Fruit fly (Drosophila melanogaster) whole organism, prepupa: ENCODE measurements around the gene sud1.

ENCODE experiments used
- Blimp-1 ChIP-seq: fragments of 200-800 bp; sonication (Bioruptor generic); optimal IDR thresholded peaks from 3 replicates; lab custom pipeline; 2017; ENCODE audit warnings: missing biosample characterization, missing genetic modification characterization, mild to moderate bottlenecking, moderate library complexity, missing genetic modification reagents
- CG10631 ChIP-seq: fragments of 200-800 bp; sonication (Bioruptor generic); optimal IDR thresholded peaks from 2 replicates; lab custom pipeline; 2016; ENCODE audit warnings: missing biosample characterization, missing genetic modification characterization
- CG11762 ChIP-seq: fragments of 200-800 bp; sonication (Bioruptor generic); optimal IDR thresholded peaks from 3 replicates; lab custom pipeline; 2016; ENCODE audit warnings: missing biosample characterization, missing genetic modification characterization; ENCODE audit not compliant: insufficient read depth
- CG11902 ChIP-seq: fragments of 200-800 bp; sonication (Bioruptor generic); optimal IDR thresholded peaks from 3 replicates; lab custom pipeline; 2016; ENCODE audit warnings: missing biosample characterization, missing genetic modification characterization
- CG15336 ChIP-seq: fragments of 200-800 bp; sonication (Bioruptor generic); IDR thresholded peaks from 2 replicates; pipeline ENCODE4 v1.3.6; 2022; ENCODE audit warnings: missing biosample characterization, missing genetic modification characterization
- CG1621 ChIP-seq: fragments of 200-800 bp; sonication (Bioruptor generic); optimal IDR thresholded peaks from 3 replicates; lab custom pipeline; 2018; ENCODE audit warnings: missing biosample characterization, mild to moderate bottlenecking, missing genetic modification characterization
- CG16779 ChIP-seq: fragments of 200-800 bp; sonication (Bioruptor generic); optimal IDR thresholded peaks from 3 replicates; lab custom pipeline; 2017; ENCODE audit warnings: missing biosample characterization, mild to moderate bottlenecking, missing genetic modification characterization
- CG3032 ChIP-seq: fragments of 200-800 bp; optimal IDR thresholded peaks from 2 replicates; lab custom pipeline; 2019; ENCODE audit warnings: missing biosample characterization, mild to moderate bottlenecking, missing genetic modification characterization, moderate library complexity
- CG31627 ChIP-seq: fragments of 200-800 bp; sonication (Bioruptor generic); optimal IDR thresholded peaks from 3 replicates; lab custom pipeline; 2016; ENCODE audit warnings: missing biosample characterization, missing genetic modification characterization
- CG32006 ChIP-seq: fragments of 200-800 bp; sonication (Bioruptor generic); optimal IDR thresholded peaks from 3 replicates; lab custom pipeline; 2017; ENCODE audit warnings: missing biosample characterization, mild to moderate bottlenecking, missing genetic modification characterization
- CG34406 ChIP-seq: fragments of 200-800 bp; sonication (Bioruptor generic); optimal IDR thresholded peaks from 3 replicates; lab custom pipeline; 2016; ENCODE audit warnings: missing biosample characterization, missing genetic modification characterization
- CG3919 ChIP-seq: fragments of 200-800 bp; sonication (Bioruptor generic); optimal IDR thresholded peaks from 3 replicates; lab custom pipeline; 2016; ENCODE audit warnings: missing biosample characterization, missing genetic modification characterization
- CG4318 ChIP-seq: fragments of 200-800 bp; sonication (Bioruptor generic); optimal IDR thresholded peaks from 3 replicates; lab custom pipeline; 2017; ENCODE audit warnings: missing biosample characterization, mild to moderate bottlenecking, missing genetic modification characterization
- CG6163 ChIP-seq: fragments of 200-800 bp; sonication (Bioruptor generic); IDR thresholded peaks from 3 replicates; pipeline ENCODE4 v1.3.6; 2022; ENCODE audit warnings: missing biosample characterization, missing genetic modification characterization
- CG6276 ChIP-seq: fragments of 200-800 bp; sonication (Bioruptor generic); optimal IDR thresholded peaks from 2 replicates; lab custom pipeline; 2017; ENCODE audit warnings: missing biosample characterization, mild to moderate bottlenecking, missing genetic modification characterization
- CG6792 ChIP-seq: fragments of 200-800 bp; sonication (Bioruptor generic); optimal IDR thresholded peaks from 3 replicates; lab custom pipeline; 2016; ENCODE audit warnings: missing biosample characterization, missing genetic modification characterization
- CG6808 ChIP-seq: fragments of 200-800 bp; sonication (Bioruptor generic); optimal IDR thresholded peaks from 3 replicates; lab custom pipeline; 2017; ENCODE audit warnings: missing biosample characterization, missing genetic modification characterization, mild to moderate bottlenecking, moderate library complexity, missing genetic modification reagents
- CG6854 ChIP-seq: fragments of 200-800 bp; sonication (Bioruptor generic); optimal IDR thresholded peaks from 2 replicates; lab custom pipeline; 2017; ENCODE audit warnings: missing biosample characterization, mild to moderate bottlenecking, missing genetic modification characterization
- CG7368 ChIP-seq: fragments of 200-800 bp; sonication (Bioruptor generic); optimal IDR thresholded peaks from 3 replicates; lab custom pipeline; 2016; ENCODE audit warnings: missing biosample characterization, missing genetic modification characterization
- CG8119 ChIP-seq: fragments of 200-800 bp; sonication (Bioruptor generic); IDR thresholded peaks from 3 replicates; pipeline ENCODE4 v1.3.6; 2022; ENCODE audit warnings: missing biosample characterization, missing genetic modification characterization
- CG8319 ChIP-seq: fragments of 200-800 bp; sonication (Bioruptor generic); optimal IDR thresholded peaks from 3 replicates; lab custom pipeline; 2016; ENCODE audit warnings: missing biosample characterization, missing genetic modification characterization
- CG8632 ChIP-seq: fragments of 200-800 bp; sonication (Bioruptor generic); optimal IDR thresholded peaks from 3 replicates; lab custom pipeline; 2016; ENCODE audit warnings: missing biosample characterization, missing genetic modification characterization
- CG9139 ChIP-seq: fragments of 200-800 bp; sonication (Bioruptor generic); optimal IDR thresholded peaks from 3 replicates; lab custom pipeline; 2017; ENCODE audit warnings: missing biosample characterization, mild to moderate bottlenecking, missing genetic modification characterization
- Eip75B ChIP-seq: fragments of 200-800 bp; sonication (Bioruptor generic); optimal IDR thresholded peaks from 3 replicates; lab custom pipeline; 2016; ENCODE audit warnings: missing biosample characterization, missing genetic modification characterization
- Eip78C ChIP-seq: fragments of 200-800 bp; sonication (Bioruptor generic); peaks from one replicate; lab custom pipeline; 2016; ENCODE audit warnings: missing biosample characterization, missing genetic modification characterization
- Ets21C ChIP-seq: fragments of 200-800 bp; sonication (Bioruptor generic); optimal IDR thresholded peaks from 3 replicates; lab custom pipeline; 2016; ENCODE audit warnings: missing biosample characterization, missing genetic modification characterization
- Ets96B ChIP-seq: fragments of 200-800 bp; optimal IDR thresholded peaks from 2 replicates; lab custom pipeline; 2019; ENCODE audit warnings: missing biosample characterization, mild to moderate bottlenecking, missing genetic modification characterization, moderate library complexity
- Gug ChIP-seq: fragments of 200-800 bp; sonication (Bioruptor generic); IDR thresholded peaks from 2 replicates; pipeline ENCODE4 v1.3.6; 2022; ENCODE audit warnings: missing biosample characterization, missing genetic modification characterization
- Hr38 ChIP-seq: sonication (Bioruptor generic); optimal IDR thresholded peaks from 2 replicates; lab custom pipeline; 2016; ENCODE audit warnings: missing biosample characterization, missing genetic modification characterization
- Hr4 ChIP-seq: fragments of 200-800 bp; sonication (Bioruptor generic); optimal IDR thresholded peaks from 3 replicates; lab custom pipeline; 2016; ENCODE audit warnings: missing biosample characterization, missing genetic modification characterization
- Lpt ChIP-seq: fragments of 200-800 bp; sonication (Bioruptor generic); optimal IDR thresholded peaks from 3 replicates; lab custom pipeline; 2016; ENCODE audit warnings: missing biosample characterization, missing genetic modification characterization
- Met ChIP-seq: fragments of 200-800 bp; sonication (Bioruptor generic); optimal IDR thresholded peaks from 3 replicates; lab custom pipeline; 2016; ENCODE audit warnings: missing biosample characterization, missing genetic modification characterization
- Smox ChIP-seq: fragments of 200-800 bp; sonication (Bioruptor generic); optimal IDR thresholded peaks from 3 replicates; lab custom pipeline; 2016; ENCODE audit warnings: missing biosample characterization, missing genetic modification characterization
- Sox102F ChIP-seq: fragments of 200-800 bp; sonication (Bioruptor generic); optimal IDR thresholded peaks from 2 replicates; lab custom pipeline; 2016; ENCODE audit warnings: missing biosample characterization, mild to moderate bottlenecking, missing genetic modification characterization
- Sox14 ChIP-seq: fragments of 200-800 bp; sonication (Bioruptor generic); optimal IDR thresholded peaks from 3 replicates; lab custom pipeline; 2016; ENCODE audit warnings: missing biosample characterization, missing genetic modification characterization
- Sox15 ChIP-seq: fragments of 200-800 bp; sonication (Bioruptor generic); optimal IDR thresholded peaks from 3 replicates; lab custom pipeline; 2016; ENCODE audit warnings: missing biosample characterization, missing genetic modification characterization
- achi ChIP-seq: fragments of 200-800 bp; sonication (Bioruptor generic); optimal IDR thresholded peaks from 3 replicates; lab custom pipeline; 2016; ENCODE audit warnings: missing biosample characterization, missing genetic modification characterization
- cyc ChIP-seq: fragments of 200-800 bp; sonication (Bioruptor generic); optimal IDR thresholded peaks from 3 replicates; lab custom pipeline; 2016; ENCODE audit warnings: missing biosample characterization, missing genetic modification characterization
- dac ChIP-seq: fragments of 200-800 bp; sonication (Bioruptor generic); optimal IDR thresholded peaks from 2 replicates; lab custom pipeline; 2017; ENCODE audit warnings: missing biosample characterization, mild to moderate bottlenecking, missing genetic modification characterization
- dsx ChIP-seq: fragments of 200-800 bp; optimal IDR thresholded peaks from 3 replicates; lab custom pipeline; 2019; ENCODE audit warnings: missing biosample characterization, mild to moderate bottlenecking, missing genetic modification characterization, moderate library complexity; ENCODE audit not compliant: poor library complexity, severe bottlenecking
- eg ChIP-seq: fragments of 200-800 bp; sonication (Bioruptor generic); IDR thresholded peaks from 3 replicates; pipeline ENCODE4 v1.3.6; 2022; ENCODE audit warnings: missing biosample characterization, missing genetic modification characterization
- fd59A ChIP-seq: fragments of 200-800 bp; sonication (Bioruptor generic); optimal IDR thresholded peaks from 2 replicates; lab custom pipeline; 2017; ENCODE audit warnings: missing biosample characterization, mild to moderate bottlenecking, missing genetic modification characterization, missing genetic modification reagents
- fd85E ChIP-seq: fragments of 200-800 bp; sonication (Bioruptor generic); optimal IDR thresholded peaks from 3 replicates; lab custom pipeline; 2016; ENCODE audit warnings: missing biosample characterization, missing genetic modification characterization
- fkh ChIP-seq: fragments of 200-800 bp; sonication (Bioruptor generic); optimal IDR thresholded peaks from 3 replicates; lab custom pipeline; 2017; ENCODE audit warnings: missing biosample characterization, mild to moderate bottlenecking, missing genetic modification characterization, moderate library complexity
- lz ChIP-seq: fragments of 200-800 bp; sonication (Bioruptor generic); optimal IDR thresholded peaks from 3 replicates; lab custom pipeline; 2016; ENCODE audit warnings: missing biosample characterization, missing genetic modification characterization
- net ChIP-seq: fragments of 200-800 bp; sonication (Bioruptor generic); optimal IDR thresholded peaks from 3 replicates; lab custom pipeline; 2016; ENCODE audit warnings: missing biosample characterization, missing genetic modification characterization
- pdm3 ChIP-seq: fragments of 200-800 bp; sonication (Bioruptor generic); optimal IDR thresholded peaks from 3 replicates; lab custom pipeline; 2016; ENCODE audit warnings: missing biosample characterization, missing genetic modification characterization
- spab ChIP-seq: fragments of 200-800 bp; sonication (Bioruptor generic); optimal IDR thresholded peaks from 2 replicates; lab custom pipeline; 2017; ENCODE audit warnings: missing biosample characterization, mild to moderate bottlenecking, missing genetic modification characterization, missing genetic modification reagents
- ss ChIP-seq, 2 experiments: fragments of 200-800 bp; sonication (Bioruptor generic); optimal IDR thresholded peaks; 2 replicates in 1 of 2; 3 replicates in 1 of 2; lab custom pipeline; 2017 to 2018; ENCODE audit warnings: mild to moderate bottlenecking in 2 of 2, missing biosample characterization in 2 of 2, missing genetic modification characterization in 2 of 2, moderate library complexity in 1 of 2
- topi ChIP-seq: fragments of 200-800 bp; sonication (Bioruptor generic); optimal IDR thresholded peaks from 3 replicates; lab custom pipeline; 2016; ENCODE audit warnings: missing biosample characterization, missing genetic modification characterization
- vri ChIP-seq: fragments of 200-800 bp; sonication (Bioruptor generic); optimal IDR thresholded peaks from 3 replicates; lab custom pipeline; 2016; ENCODE audit warnings: missing biosample characterization, mild to moderate bottlenecking, missing genetic modification characterization

The sud1 gene

DNA sequence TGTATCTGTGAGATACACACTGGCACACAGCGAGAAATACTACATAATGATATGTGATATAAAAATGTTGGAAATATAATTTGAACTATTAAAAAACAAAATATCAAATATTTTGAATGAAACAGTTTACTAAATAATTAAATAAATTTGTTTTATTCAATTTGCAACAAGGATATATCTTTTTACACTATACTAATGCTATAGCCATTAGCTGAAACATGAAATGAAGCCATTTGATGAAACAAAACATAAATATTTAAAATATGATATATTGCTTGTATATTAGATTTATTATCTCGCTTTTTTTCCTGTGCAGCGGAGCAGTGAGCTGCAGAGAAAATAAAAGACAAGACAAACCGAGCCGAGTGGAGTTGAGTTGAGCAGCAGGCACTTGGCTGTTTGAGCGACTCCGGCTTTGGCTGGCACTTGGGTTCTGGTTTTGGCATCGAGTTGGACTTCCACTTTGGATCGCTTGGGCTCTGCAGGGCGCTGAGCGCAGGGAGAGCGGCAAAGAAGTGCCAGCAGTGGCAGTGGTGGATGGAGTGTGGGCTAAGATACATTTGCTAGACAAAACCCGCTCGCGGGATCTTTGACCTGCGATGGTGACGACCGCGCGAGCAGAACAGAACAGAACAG lies 24.2 kb downstream of the sud1 start:
- TF ChIP-seq dsx (GFP tag; lab: Kevin White, UChicago) (peak; percentile 91), achi (GFP tag; lab: Kevin White, UChicago) (peak; percentile 90), Sox14 (peak; percentile 33), fd85E (GFP tag; lab: Kevin White, UChicago) (peak; percentile 27), Ets96B (tag; lab: Kevin White, UChicago) (peak; percentile 93), vri (GFP tag; lab: Kevin White, UChicago) (peak; percentile 42), CG11902 (GFP tag; lab: Kevin White, UChicago) (peak; percentile 59), CG32006 (GFP tag; lab: Kevin White, UChicago) (peak; percentile 90), spab (GFP tag; lab: Kevin White, UChicago) (peak; percentile 91), Lpt (peak; percentile 94), CG16779 (tag; lab: Kevin White, UChicago) (peak; percentile 81), Hr4 (GFP tag; lab: Kevin White, UChicago) (peak; percentile 66), Hr38 (GFP tag; lab: Kevin White, UChicago) (no peak), CG9139 (GFP tag; lab: Kevin White, UChicago) (peak; percentile 74), CG3919 (GFP tag; lab: Kevin White, UChicago) (peak; percentile 86), Smox (GFP tag; lab: Kevin White, UChicago) (peak; percentile 77), CG6163 (GFP tag; lab: Robert Waterston, UW) (peak; percentile 81; the same call in 2 of the 3 replicates), Eip78C (peak; percentile 95), CG15336 (GFP tag; lab: Robert Waterston, UW) (peak; percentile 94), CG10631 (peak; percentile 88), CG6808 (GFP tag; lab: Kevin White, UChicago) (peak; percentile 91), Blimp-1 (peak; percentile 69), pdm3 (GFP tag; lab: Kevin White, UChicago) (peak; percentile 68), fkh (GFP tag; lab: Kevin White, UChicago) (peak; percentile 64), ss (GFP tag; optimal IDR thresholded peaks at IDR 0.05; lab: Kevin White, UChicago) (peak; percentile 84 to 86), net (peak; percentile 88), lz (peak; percentile 55), CG4318 (GFP tag; lab: Kevin White, UChicago) (peak; percentile 74), CG31627 (GFP tag; lab: Kevin White, UChicago) (peak; percentile 33), Gug (GFP tag; lab: Robert Waterston, UW) (peak; percentile 76), CG6792 (GFP tag; lab: Kevin White, UChicago) (peak; percentile 80), CG8632 (peak; percentile 79), Eip75B (GFP tag; lab: Kevin White, UChicago) (peak; percentile 53), topi (peak; percentile 72), CG8119 (GFP tag; lab: Robert Waterston, UW) (peak; percentile 95), CG3032 (tag; lab: Kevin White, UChicago) (peak; percentile 96), CG8319 (peak; percentile 52), Sox15 (GFP tag; lab: Kevin White, UChicago) (peak; percentile 39), CG6276 (GFP tag; lab: Kevin White, UChicago) (peak; percentile 92), eg (GFP tag; lab: Robert Waterston, UW) (peak; percentile 84), Sox102F (GFP tag; lab: Kevin White, UChicago) (peak; percentile 63), dac (peak; percentile 62), CG6854 (GFP tag; lab: Kevin White, UChicago) (peak; percentile 76), CG34406 (GFP tag; lab: Kevin White, UChicago) (peak; percentile 82), CG1621 (tag; lab: Kevin White, UChicago) (peak; percentile 45), Ets21C (GFP tag; lab: Kevin White, UChicago) (peak; percentile 19), CG7368 (GFP tag; lab: Kevin White, UChicago) (peak; percentile 78), Met (GFP tag; lab: Kevin White, UChicago) (peak; percentile 83), fd59A (GFP tag; lab: Kevin White, UChicago) (peak; percentile 85), cyc (GFP tag; lab: Kevin White, UChicago) (peak; percentile 74), CG11762 (peak; percentile 80)
